Worm (Caenorhabditis elegans) whole organism, L1 larva: ENCODE data around the gene rps-2.

Experiments used
- aly-2 ChIP-seq: fragments of 150-350 bp; optimal IDR thresholded peaks from 2 replicates; lab custom pipeline; 2014; ENCODE audit warnings: missing biosample characterization, missing genetic modification characterization
- ceh-8 ChIP-seq: fragments of 200-800 bp; sonication (Bioruptor generic); optimal IDR thresholded peaks from 2 replicates; lab custom pipeline; 2018; ENCODE audit warnings: mild to moderate bottlenecking, missing genetic modification characterization, moderate library complexity, missing compliant biosample characterization
- efl-3 ChIP-seq: fragments of 200-800 bp; sonication (Bioruptor generic); optimal IDR thresholded peaks from 2 replicates; lab custom pipeline; 2018; ENCODE audit warnings: mild to moderate bottlenecking, missing genetic modification characterization, missing compliant biosample characterization
- elt-2 ChIP-seq: sonication (generic microtip); optimal IDR thresholded peaks from 2 replicates; lab custom pipeline; 2016; ENCODE audit warnings: missing genetic modification characterization, mild to moderate bottlenecking, inconsistent platforms, missing compliant biosample characterization, missing genetic modification reagents
- mdl-1 ChIP-seq, 2 experiments: fragments of 150-350 bp; optimal IDR thresholded peaks; 2 replicates each; lab custom pipeline; 2014 to 2017; ENCODE audit warnings: missing biosample characterization in 2 of 2, missing genetic modification characterization in 2 of 2, inconsistent platforms in 1 of 2
- nhr-11 ChIP-seq: fragments of 150-350 bp; optimal IDR thresholded peaks from 2 replicates; lab custom pipeline; 2014; ENCODE audit warnings: missing biosample characterization, missing genetic modification characterization
- unc-62 ChIP-seq: fragments of 150-350 bp; optimal IDR thresholded peaks from 2 replicates; lab custom pipeline; 2014; ENCODE audit warnings: missing biosample characterization, missing genetic modification reagents, missing genetic modification characterization
- ztf-11 ChIP-seq, 2 experiments: sonication (generic microtip); optimal IDR thresholded peaks; 2 replicates each; lab custom pipeline; 2016 to 2017; ENCODE audit warnings: missing genetic modification characterization in 2 of 2, missing biosample characterization in 1 of 2, missing compliant biosample characterization in 1 of 2

DNA sequence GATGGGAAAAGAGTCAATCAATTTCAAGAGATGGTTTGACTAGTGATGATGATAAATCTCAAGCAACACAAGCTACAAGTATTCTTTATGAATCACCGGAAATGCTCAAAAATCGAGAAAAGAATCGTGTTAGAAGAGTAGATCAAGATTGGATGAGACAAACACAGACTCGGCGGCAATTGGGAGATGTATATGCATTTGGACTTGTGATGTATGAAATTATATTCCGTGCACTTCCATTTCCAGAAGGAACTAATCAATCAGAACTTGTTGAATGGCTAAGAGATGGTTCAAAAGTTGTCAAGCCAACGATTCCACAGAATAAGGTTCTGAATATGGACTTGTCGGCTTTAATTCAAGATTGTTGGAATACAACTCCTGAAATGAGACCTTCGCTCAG is 5.7 kb upstream of the rps-2 start:
- TF ChIP-seq ztf-11 (tag; optimal IDR thresholded peaks at IDR 0.05; lab: Kevin White, UChicago) (no peak), ceh-8 (GFP tag; lab: Kevin White, UChicago) (no peak), efl-3 (no peak), unc-62 (GFP tag; lab: Kevin White, UChicago) (no peak), nhr-11 (tag; lab: Kevin White, UChicago) (no peak), mdl-1 (tag; optimal IDR thresholded peaks at IDR 0.05; lab: Kevin White, UChicago) (no peak), elt-2 (tag; lab: Kevin White, UChicago) (no peak), aly-2 (tag; lab: Kevin White, UChicago) (no peak)
